Worm (Caenorhabditis elegans) whole organism, late embryonic: Measurements from ENCODE around the gene spe-29.

Experiments used
- K02D7.2 ChIP-seq: sonication (generic microtip); optimal IDR thresholded peaks from 2 replicates; lab custom pipeline; 2017; ENCODE audit warnings: mild to moderate bottlenecking, missing genetic modification characterization, missing compliant biosample characterization
- K09A11.1 ChIP-seq: sonication (generic microtip); optimal IDR thresholded peaks from 2 replicates; lab custom pipeline; 2017; ENCODE audit warnings: antibody characterized with exemption, mild to moderate bottlenecking, missing genetic modification characterization, missing compliant biosample characterization; ENCODE audit not compliant: insufficient read depth
- T23F11.4 ChIP-seq: fragments of 200-800 bp; sonication (Bioruptor generic); optimal IDR thresholded peaks from 2 replicates; lab custom pipeline; 2018; ENCODE audit warnings: mild to moderate bottlenecking, missing genetic modification characterization, missing compliant biosample characterization
- ahr-1 ChIP-seq: sonication (generic microtip); optimal IDR thresholded peaks from 2 replicates; lab custom pipeline; 2016; ENCODE audit warnings: missing genetic modification characterization, missing compliant biosample characterization
- ama-1 ChIP-seq: fragments of 150-350 bp; optimal IDR thresholded peaks from 2 replicates; lab custom pipeline; 2014
- ceh-14 ChIP-seq: sonication (generic microtip); optimal IDR thresholded peaks from 2 replicates; lab custom pipeline; 2016; ENCODE audit warnings: missing genotype, missing genetic modification characterization, missing compliant biosample characterization
- ceh-18 ChIP-seq: sonication (generic microtip); optimal IDR thresholded peaks from 2 replicates; lab custom pipeline; 2016; ENCODE audit warnings: missing genetic modification characterization, missing compliant biosample characterization
- ceh-19 ChIP-seq: fragments of 200-800 bp; sonication (Bioruptor generic); optimal IDR thresholded peaks from 2 replicates; lab custom pipeline; 2018; ENCODE audit warnings: mild to moderate bottlenecking, missing genetic modification characterization, missing compliant biosample characterization
- ceh-24 ChIP-seq: sonication (generic microtip); optimal IDR thresholded peaks from 2 replicates; lab custom pipeline; 2016; ENCODE audit warnings: mild to moderate bottlenecking, missing genetic modification characterization, missing compliant biosample characterization
- ceh-30 ChIP-seq: fragments of 150-350 bp; optimal IDR thresholded peaks from 2 replicates; lab custom pipeline; 2014; ENCODE audit warnings: missing biosample characterization, missing genetic modification characterization
- ceh-31 ChIP-seq: sonication (generic microtip); optimal IDR thresholded peaks from 2 replicates; lab custom pipeline; 2016; ENCODE audit warnings: missing genetic modification characterization, missing compliant biosample characterization
- ceh-6 ChIP-seq: fragments of 200-800 bp; sonication (Bioruptor generic); optimal IDR thresholded peaks from 2 replicates; lab custom pipeline; 2018; ENCODE audit warnings: mild to moderate bottlenecking, missing genetic modification characterization, missing compliant biosample characterization
- ceh-9 ChIP-seq: sonication (generic microtip); optimal IDR thresholded peaks from 2 replicates; lab custom pipeline; 2016; ENCODE audit warnings: mild to moderate bottlenecking, missing genetic modification characterization, inconsistent platforms, missing compliant biosample characterization
- elt-2 ChIP-seq: sonication (generic microtip); optimal IDR thresholded peaks from 2 replicates; lab custom pipeline; 2016; ENCODE audit warnings: missing genetic modification reagents, missing genetic modification characterization, missing compliant biosample characterization
- elt-4 ChIP-seq: sonication (generic microtip); optimal IDR thresholded peaks from 2 replicates; lab custom pipeline; 2016; ENCODE audit warnings: missing genetic modification characterization, missing compliant biosample characterization
- fax-1 ChIP-seq: sonication (generic microtip); optimal IDR thresholded peaks from 2 replicates; lab custom pipeline; 2016; ENCODE audit warnings: missing genotype, missing genetic modification characterization, missing compliant biosample characterization
- hlh-13 ChIP-seq: fragments of 200-800 bp; sonication (Bioruptor generic); optimal IDR thresholded peaks from 2 replicates; lab custom pipeline; 2018; ENCODE audit warnings: mild to moderate bottlenecking, missing genetic modification characterization, missing compliant biosample characterization
- hlh-6 ChIP-seq: sonication (generic microtip); optimal IDR thresholded peaks from 2 replicates; lab custom pipeline; 2016; ENCODE audit warnings: missing genotype, missing genetic modification characterization, missing compliant biosample characterization
- hlh-8 ChIP-seq: sonication (generic microtip); optimal IDR thresholded peaks from 2 replicates; lab custom pipeline; 2016; ENCODE audit warnings: missing genotype, missing genetic modification characterization, missing compliant biosample characterization
- lin-11 ChIP-seq: fragments of 200-800 bp; sonication (Bioruptor generic); optimal IDR thresholded peaks from 2 replicates; lab custom pipeline; 2018; ENCODE audit warnings: mild to moderate bottlenecking, missing genetic modification characterization, missing compliant biosample characterization
- madf-2 ChIP-seq: sonication (generic microtip); optimal IDR thresholded peaks from 2 replicates; lab custom pipeline; 2017; ENCODE audit warnings: missing genetic modification characterization, missing compliant biosample characterization
- mec-3 ChIP-seq: sonication (generic microtip); optimal IDR thresholded peaks from 2 replicates; lab custom pipeline; 2016; ENCODE audit warnings: borderline replicate concordance, missing genetic modification characterization, missing compliant biosample characterization
- nfya-1 ChIP-seq: sonication (generic microtip); optimal IDR thresholded peaks from 2 replicates; lab custom pipeline; 2017; ENCODE audit warnings: missing genetic modification characterization, mild to moderate bottlenecking, missing compliant biosample characterization, antibody characterized with exemption, moderate library complexity
- nhr-11 ChIP-seq: fragments of 150-350 bp; optimal IDR thresholded peaks from 2 replicates; lab custom pipeline; 2014; ENCODE audit warnings: missing biosample characterization, missing genetic modification characterization
- nhr-232 ChIP-seq: sonication (generic microtip); optimal IDR thresholded peaks from 2 replicates; lab custom pipeline; 2016; ENCODE audit warnings: missing genetic modification characterization, missing compliant biosample characterization
- odd-2 ChIP-seq: sonication (generic microtip); optimal IDR thresholded peaks from 2 replicates; lab custom pipeline; 2017; ENCODE audit warnings: antibody characterized with exemption, mild to moderate bottlenecking, missing genetic modification characterization, missing compliant biosample characterization
- pag-3 ChIP-seq: sonication (generic microtip); optimal IDR thresholded peaks from 2 replicates; lab custom pipeline; 2016; ENCODE audit warnings: missing compliant biosample characterization, missing genetic modification characterization, borderline replicate concordance
- pat-9 ChIP-seq: fragments of 200-800 bp; sonication (Bioruptor generic); optimal IDR thresholded peaks from 2 replicates; lab custom pipeline; 2018; ENCODE audit warnings: mild to moderate bottlenecking, missing genetic modification characterization, moderate library complexity, missing compliant biosample characterization
- pha-4 ChIP-seq: fragments of 150-350 bp; optimal IDR thresholded peaks from 2 replicates; lab custom pipeline; 2018; ENCODE audit warnings: missing biosample characterization, missing genetic modification reagents, missing genetic modification characterization
- pqm-1 ChIP-seq: sonication (generic microtip); optimal IDR thresholded peaks from 2 replicates; lab custom pipeline; 2016; ENCODE audit warnings: missing genetic modification characterization, missing compliant biosample characterization
- pros-1 ChIP-seq: fragments of 150-350 bp; optimal IDR thresholded peaks from 2 replicates; lab custom pipeline; 2014; ENCODE audit warnings: missing biosample characterization, missing genetic modification reagents, missing genetic modification characterization
- ref-2 ChIP-seq: sonication (generic microtip); optimal IDR thresholded peaks from 2 replicates; lab custom pipeline; 2016; ENCODE audit warnings: missing genetic modification characterization, missing compliant biosample characterization
- sox-2 ChIP-seq: fragments of 200-800 bp; sonication (Bioruptor generic); IDR thresholded peaks from 2 replicates; pipeline ENCODE4 v1.3.6; 2022; ENCODE audit warnings: missing genetic modification reagents, missing genetic modification characterization, missing compliant biosample characterization
- sox-4 ChIP-seq: sonication (generic microtip); optimal IDR thresholded peaks from 2 replicates; lab custom pipeline; 2017; ENCODE audit warnings: mild to moderate bottlenecking, missing genetic modification characterization, inconsistent platforms, missing compliant biosample characterization
- syd-9 ChIP-seq: sonication (generic microtip); optimal IDR thresholded peaks from 2 replicates; lab custom pipeline; 2016; ENCODE audit warnings: mild to moderate bottlenecking, missing genetic modification characterization, moderate library complexity, missing compliant biosample characterization
- tbx-7 ChIP-seq: sonication (generic microtip); optimal IDR thresholded peaks from 2 replicates; lab custom pipeline; 2016; ENCODE audit warnings: missing genotype, missing genetic modification characterization, missing compliant biosample characterization
- ttx-3 ChIP-seq: sonication (generic microtip); optimal IDR thresholded peaks from 2 replicates; lab custom pipeline; 2016; ENCODE audit warnings: missing genetic modification reagents, missing genetic modification characterization, missing compliant biosample characterization
- unc-86 ChIP-seq: sonication (generic microtip); optimal IDR thresholded peaks from 2 replicates; lab custom pipeline; 2016; ENCODE audit warnings: missing genetic modification characterization, missing compliant biosample characterization
- zip-5 ChIP-seq: sonication (generic microtip); optimal IDR thresholded peaks from 2 replicates; lab custom pipeline; 2016; ENCODE audit warnings: missing genetic modification characterization, missing compliant biosample characterization
- ztf-16 ChIP-seq: sonication (generic microtip); optimal IDR thresholded peaks from 2 replicates; lab custom pipeline; 2017; ENCODE audit warnings: missing genetic modification characterization, missing compliant biosample characterization

Gene spe-29

DNA sequence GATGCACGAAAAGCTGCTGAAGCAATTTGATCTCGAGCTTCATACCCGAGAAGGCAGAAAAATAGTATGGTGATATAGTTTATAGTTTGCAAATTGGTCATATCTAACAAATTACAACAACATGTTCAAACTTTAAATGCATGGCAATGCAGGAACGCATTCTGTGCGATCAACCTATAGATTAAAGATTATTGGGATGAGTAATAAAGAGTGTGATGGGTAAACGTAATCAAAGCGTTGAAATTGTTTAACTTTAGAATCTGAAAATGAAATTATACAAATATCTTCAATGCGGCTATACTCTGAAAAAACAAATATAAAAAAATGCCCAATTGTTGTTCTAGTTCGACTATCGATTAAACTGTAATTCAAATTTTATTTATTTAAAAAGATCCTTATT is 42.6 kb downstream of the spe-29 start, which contains the start of gene C47E12.14:
Gene C47E12.14, minus strand, starts transcription at position 101 of the 400 bp plus-strand sequence.
- TF ChIP-seq ceh-18 (tag; lab: Kevin White, UChicago): no peak
- TF ChIP-seq sox-4 (tag; lab: Kevin White, UChicago): no peak
- no peak for TF ChIP-seq madf-2
- no peak for TF ChIP-seq ceh-14 (tag; lab: Kevin White, UChicago)
- TF ChIP-seq ceh-19: no peak
- no peak for TF ChIP-seq ttx-3 (tag; lab: Kevin White, UChicago)
- TF ChIP-seq sox-2 (GFP tag; lab: Robert Waterston, UW): no peak
- TF ChIP-seq K02D7.2 (tag; lab: Kevin White, UChicago): no peak
- no peak for TF ChIP-seq ceh-9 (tag; lab: Kevin White, UChicago)
- TF ChIP-seq K09A11.1 (tag; lab: Kevin White, UChicago): no peak
- no peak for TF ChIP-seq nhr-232 (tag; lab: Kevin White, UChicago)
- no peak for TF ChIP-seq ceh-31 (tag; lab: Kevin White, UChicago)
- TF ChIP-seq pros-1 (tag; lab: Kevin White, UChicago): no peak
- TF ChIP-seq, all 69 proteins: peak for 0

DNA sequence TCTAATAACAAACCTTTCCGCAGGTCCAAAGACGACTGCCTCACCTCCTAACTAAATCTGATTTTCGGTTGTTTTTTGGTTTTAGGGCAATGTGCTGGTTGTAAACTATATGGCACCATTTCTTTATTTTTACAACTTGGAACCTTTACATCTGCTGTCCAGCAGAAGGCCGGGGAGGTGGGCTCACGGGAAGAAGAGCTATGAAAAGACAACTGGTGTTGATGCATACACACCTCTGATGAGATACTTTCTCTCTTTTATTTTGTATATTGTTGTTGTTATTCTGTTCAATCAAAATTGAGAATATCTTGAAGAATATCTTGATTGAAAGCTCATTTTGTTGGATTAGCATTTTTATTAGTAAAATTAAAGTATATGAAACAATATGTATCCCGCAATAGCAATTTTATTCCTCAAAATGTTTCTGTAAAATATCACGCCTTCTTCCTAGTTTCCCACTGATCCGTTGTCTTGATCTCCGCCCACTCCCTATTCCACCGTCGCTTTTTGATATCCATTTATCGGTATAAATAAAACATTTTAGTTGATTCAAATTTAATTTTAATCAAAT is 44.0 kb downstream of the spe-29 start, which contains the start of gene dhp-2:
Gene dhp-2, plus strand, starts transcription at position 521 of the 571 bp plus-strand sequence.
- TF ChIP-seq pqm-1 (tag; lab: Kevin White, UChicago) (no peak), ztf-16 (tag; lab: Kevin White, UChicago) (no peak), pag-3 (no peak), hlh-8 (tag; lab: Kevin White, UChicago) (no peak), pros-1 (tag; lab: Kevin White, UChicago) (no peak), fax-1 (tag; lab: Kevin White, UChicago) (no peak), nhr-11 (no peak), ahr-1 (tag; lab: Kevin White, UChicago) (no peak), ceh-24 (tag; lab: Kevin White, UChicago) (no peak), mec-3 (tag; lab: Kevin White, UChicago) (no peak), ama-1 (lab: Kevin White, UChicago) (no peak), nfya-1 (tag; lab: Kevin White, UChicago) (no peak)

DNA sequence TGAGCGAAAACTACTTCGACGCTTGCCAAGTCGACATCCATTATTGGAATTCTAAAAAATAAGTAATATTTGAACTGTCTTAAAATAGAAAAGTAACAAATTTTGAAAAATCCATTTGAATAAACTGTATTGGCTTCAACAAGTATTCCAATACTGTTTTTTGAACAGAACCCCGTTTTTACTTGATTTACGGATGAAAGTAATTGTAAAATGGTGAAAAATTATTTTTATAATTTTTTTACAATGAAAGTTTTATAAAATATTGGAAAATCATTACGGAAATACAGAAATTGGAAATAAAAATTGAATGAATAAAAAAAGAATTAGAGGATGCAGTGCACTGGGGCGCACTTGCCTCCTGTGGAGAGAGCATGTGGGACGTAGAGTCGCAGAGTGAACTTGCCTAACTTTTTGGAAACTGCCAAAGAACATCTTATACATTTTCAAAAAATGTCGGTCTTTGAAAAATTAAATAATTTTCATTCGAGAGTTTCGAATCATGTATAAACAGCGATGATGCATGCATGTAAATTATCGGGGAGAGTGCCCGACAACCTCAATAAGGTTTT is 48.6 kb downstream of the spe-29 start, which contains the start of gene rrp-1:
Gene rrp-1, minus strand, starts transcription at position 51 of the 569 bp plus-strand sequence.
- no peak for TF ChIP-seq pha-4 (tag; lab: Kevin White, UChicago)
- TF ChIP-seq ttx-3 (tag; lab: Kevin White, UChicago): no peak
- no peak for TF ChIP-seq nhr-11
- TF ChIP-seq K02D7.2 (tag; lab: Kevin White, UChicago): no peak

DNA sequence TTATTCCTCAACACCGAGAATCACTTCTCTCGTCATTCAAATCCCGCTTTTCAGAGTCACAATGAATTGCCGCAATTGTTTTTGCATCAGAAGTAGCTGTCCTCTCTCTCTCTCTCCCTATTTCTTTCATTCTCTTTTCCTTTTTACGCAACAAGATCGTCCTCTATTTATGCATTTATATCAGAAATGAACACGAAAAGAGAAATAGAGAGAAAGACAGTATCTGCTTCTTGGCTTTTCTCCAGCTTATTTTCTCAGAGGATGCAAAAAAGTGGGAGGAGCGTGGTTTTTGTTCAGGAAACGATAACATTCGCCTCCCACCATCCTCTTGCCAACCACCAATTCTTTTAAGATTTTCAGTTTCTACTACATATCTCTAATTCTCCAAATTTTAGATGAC is 49.2 kb downstream of the spe-29 start, which contains the start of gene mam-2:
Gene mam-2, plus strand, starts transcription at position 301 of the 400 bp plus-strand sequence.
- no peak for TF ChIP-seq ref-2 (tag; lab: Kevin White, UChicago)
- no peak for TF ChIP-seq syd-9 (tag; lab: Kevin White, UChicago)
- no peak for TF ChIP-seq zip-5 (tag; lab: Kevin White, UChicago)
- TF ChIP-seq T23F11.4 (GFP tag; lab: Kevin White, UChicago): no peak
- TF ChIP-seq ceh-9 (tag; lab: Kevin White, UChicago): no peak
- no peak for TF ChIP-seq lin-11 (tag; lab: Kevin White, UChicago)
- TF ChIP-seq nfya-1 (tag; lab: Kevin White, UChicago): no peak
- no peak for TF ChIP-seq tbx-7
- TF ChIP-seq pat-9 (tag; lab: Kevin White, UChicago): no peak
- no peak for TF ChIP-seq hlh-6 (tag; lab: Kevin White, UChicago)
- no peak for TF ChIP-seq elt-2
- no peak for TF ChIP-seq hlh-13 (GFP tag; lab: Kevin White, UChicago)
- no peak for TF ChIP-seq elt-4 (tag; lab: Kevin White, UChicago)
- no peak for TF ChIP-seq ahr-1 (tag; lab: Kevin White, UChicago)
- no peak for TF ChIP-seq odd-2 (tag; lab: Kevin White, UChicago)
- TF ChIP-seq unc-86: no peak
- no peak for TF ChIP-seq ceh-30 (tag; lab: Kevin White, UChicago)
- TF ChIP-seq madf-2: no peak
- no peak for TF ChIP-seq sox-4 (tag; lab: Kevin White, UChicago)
- TF ChIP-seq ceh-6: no peak
